Worm (Caenorhabditis elegans): ENCODE results near the gene nhr-270.

DNA sequence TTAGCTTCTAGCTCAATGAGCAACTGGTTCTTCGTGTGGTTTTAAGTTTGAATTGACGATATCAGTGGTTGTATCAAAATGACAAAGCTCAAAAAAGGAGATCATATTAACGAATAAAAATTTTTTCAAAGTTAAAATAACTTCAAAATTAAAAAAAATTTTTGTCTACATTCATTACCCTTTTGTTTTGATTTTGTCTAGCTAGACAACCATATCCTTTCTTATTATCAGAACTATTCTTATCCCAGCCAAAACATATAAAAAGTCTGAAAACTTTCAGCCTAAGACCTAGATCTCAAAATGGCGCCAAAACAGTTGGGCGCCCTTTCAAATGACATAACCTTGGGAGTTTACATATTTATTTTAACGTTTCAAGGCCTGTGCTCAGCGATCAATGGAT is 12.6 kb upstream of the nhr-270 start, which contains the start of gene R13D11.1:
- no peak for TF ChIP-seq nhr-12 (tag; optimal IDR thresholded peaks at IDR 0.05)
- TF ChIP-seq aly-2 (tag; optimal IDR thresholded peaks at IDR 0.05), result no peak
- TF ChIP-seq hmg-11 (tag; optimal IDR thresholded peaks at IDR 0.05), result no peak
- no peak for TF ChIP-seq lsy-12 (tag; optimal IDR thresholded peaks at IDR 0.05)
- no peak for TF ChIP-seq zag-1 (tag; optimal IDR thresholded peaks at IDR 0.05)
- TF ChIP-seq egl-27 (tag; optimal IDR thresholded peaks at IDR 0.05), result no peak
